Worm (Caenorhabditis elegans) whole organism, mixed stage, embryonic: Measurements from ENCODE around the gene eor-1.

Source experiments
- mab-5 ChIP-seq: fragments of 150-350 bp; optimal IDR thresholded peaks from 2 replicates; lab custom pipeline; 2014; ENCODE audit warnings: missing biosample characterization, missing genetic modification characterization
- mep-1 ChIP-seq: fragments of 150-350 bp; optimal IDR thresholded peaks from 2 replicates; lab custom pipeline; 2017; ENCODE audit warnings: missing biosample characterization, missing genetic modification reagents, missing genetic modification characterization, inconsistent platforms
- nhr-237 ChIP-seq: fragments of 150-350 bp; optimal IDR thresholded peaks from 2 replicates; lab custom pipeline; 2014; ENCODE audit warnings: missing biosample characterization, missing genetic modification characterization
- nhr-76 ChIP-seq: sonication (generic microtip); optimal IDR thresholded peaks from 2 replicates; lab custom pipeline; 2017; ENCODE audit warnings: missing biosample characterization, missing genetic modification characterization
- pha-4 ChIP-seq: fragments of 150-350 bp; optimal IDR thresholded peaks from 2 replicates; lab custom pipeline; 2018; ENCODE audit warnings: missing biosample characterization, missing genetic modification reagents, missing genetic modification characterization
- snpc-4 ChIP-seq: fragments of 150-350 bp; optimal IDR thresholded peaks from 2 replicates; lab custom pipeline; 2014; ENCODE audit warnings: missing biosample characterization, missing genetic modification characterization
- unc-39 ChIP-seq: fragments of 150-350 bp; optimal IDR thresholded peaks from 2 replicates; lab custom pipeline; 2014; ENCODE audit warnings: missing biosample characterization, missing genetic modification characterization
- ztf-11 ChIP-seq: fragments of 150-350 bp; optimal IDR thresholded peaks from 2 replicates; lab custom pipeline; 2014; ENCODE audit warnings: missing biosample characterization, missing genetic modification characterization

- TF ChIP-seq ztf-11 (tag; lab: Kevin White, UChicago) = no peak
- TF ChIP-seq snpc-4 (tag; lab: Kevin White, UChicago) = no peak
- TF ChIP-seq nhr-237 = no peak
- TF ChIP-seq pha-4 = no peak
- TF ChIP-seq mab-5 (tag; lab: Kevin White, UChicago) = no peak
- TF ChIP-seq nhr-76 (tag; lab: Kevin White, UChicago) = no peak
- no peak for TF ChIP-seq unc-39
- TF ChIP-seq mep-1 = no peak
Observed at ce11 chrIV:4821054-4821453, 22.1 kb upstream of the eor-1 start, which contains the start of gene H06H21.8.
